Worm (Caenorhabditis elegans) whole organism, L2 larva: ENCODE data around the gene tomm-7.

ENCODE experiments used
- F13H6.1 ChIP-seq: sonication (generic microtip); optimal IDR thresholded peaks from 2 replicates; lab custom pipeline; 2016; ENCODE audit warnings: missing genetic modification characterization, missing compliant biosample characterization
- ZK546.5 ChIP-seq: sonication (generic microtip); optimal IDR thresholded peaks from 2 replicates; lab custom pipeline; 2017; ENCODE audit warnings: missing biosample characterization, missing genetic modification characterization
- alr-1 ChIP-seq: fragments of 150-350 bp; optimal IDR thresholded peaks from 2 replicates; lab custom pipeline; 2014; ENCODE audit warnings: missing biosample characterization, missing genetic modification characterization
- ceh-16 ChIP-seq: fragments of 150-350 bp; optimal IDR thresholded peaks from 2 replicates; lab custom pipeline; 2014; ENCODE audit warnings: missing biosample characterization, missing genetic modification characterization
- ceh-82 ChIP-seq: fragments of 150-350 bp; optimal IDR thresholded peaks from 2 replicates; lab custom pipeline; 2014; ENCODE audit warnings: missing biosample characterization, missing genetic modification characterization
- dmd-4 ChIP-seq: sonication (generic microtip); optimal IDR thresholded peaks from 2 replicates; lab custom pipeline; 2017; ENCODE audit warnings: missing biosample characterization, missing genetic modification characterization
- egl-27 ChIP-seq: sonication (generic microtip); optimal IDR thresholded peaks from 3 replicates; lab custom pipeline; 2017; ENCODE audit warnings: missing biosample characterization, missing genetic modification reagents, missing genetic modification characterization
- lin-39 ChIP-seq: fragments of 150-350 bp; optimal IDR thresholded peaks from 2 replicates; lab custom pipeline; 2014; ENCODE audit warnings: missing biosample characterization, missing genetic modification reagents, missing genetic modification characterization
- mdl-1 ChIP-seq, 2 experiments: fragments of 150-350 bp in 1 of 2; sonication (generic microtip) in 1 of 2; optimal IDR thresholded peaks; 2 replicates each; lab custom pipeline; 2017; ENCODE audit warnings: missing biosample characterization in 2 of 2, missing genetic modification characterization in 2 of 2
- nhr-10 ChIP-seq: sonication (generic microtip); optimal IDR thresholded peaks from 2 replicates; lab custom pipeline; 2017; ENCODE audit warnings: missing biosample characterization, missing genetic modification characterization
- nhr-12 ChIP-seq: fragments of 150-350 bp; optimal IDR thresholded peaks from 2 replicates; lab custom pipeline; 2014; ENCODE audit warnings: missing biosample characterization, missing genetic modification characterization
- nhr-77 ChIP-seq: fragments of 150-350 bp; optimal IDR thresholded peaks from 2 replicates; lab custom pipeline; 2014; ENCODE audit warnings: missing biosample characterization, missing genetic modification characterization
- snpc-4 ChIP-seq: fragments of 150-350 bp; optimal IDR thresholded peaks from 2 replicates; lab custom pipeline; 2014; ENCODE audit warnings: missing biosample characterization, missing genetic modification characterization
- zag-1 ChIP-seq: fragments of 150-350 bp; optimal IDR thresholded peaks from 2 replicates; lab custom pipeline; 2014; ENCODE audit warnings: missing biosample characterization, missing genetic modification characterization

DNA sequence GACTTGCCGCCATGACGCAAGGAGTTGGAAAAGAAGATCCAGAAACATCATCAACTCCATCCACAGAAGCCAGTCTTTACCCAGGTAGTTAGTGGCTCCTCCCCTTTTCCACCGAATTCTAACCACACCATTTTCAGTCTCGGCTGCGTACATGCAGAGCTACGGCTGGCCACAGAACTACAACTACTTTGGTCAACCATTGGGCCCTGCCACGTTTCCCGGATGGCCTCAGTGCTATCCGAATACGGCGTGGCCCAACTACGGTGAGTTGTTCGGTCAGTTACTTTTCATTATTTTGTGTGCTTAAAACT lies 44.4 kb upstream of the tomm-7 start:
- TF ChIP-seq mdl-1 (tag; optimal IDR thresholded peaks at IDR 0.05; lab: Kevin White, UChicago): no peak
- TF ChIP-seq lin-39 (tag; lab: Kevin White, UChicago): no peak
- TF ChIP-seq nhr-77 (tag; lab: Kevin White, UChicago): no peak
- TF ChIP-seq ceh-82 (tag; lab: Kevin White, UChicago): no peak
- no peak for TF ChIP-seq alr-1 (tag; lab: Kevin White, UChicago)
- TF ChIP-seq nhr-12 (tag; lab: Kevin White, UChicago): no peak
- TF ChIP-seq ceh-16 (tag; lab: Kevin White, UChicago): no peak
- no peak for TF ChIP-seq dmd-4
- no peak for TF ChIP-seq F13H6.1 (tag; lab: Kevin White, UChicago)
- no peak for TF ChIP-seq egl-27 (tag; lab: Kevin White, UChicago)
- TF ChIP-seq zag-1 (tag; lab: Kevin White, UChicago): no peak
- TF ChIP-seq snpc-4: no peak
- no peak for TF ChIP-seq nhr-10 (tag; lab: Kevin White, UChicago)
- no peak for TF ChIP-seq ZK546.5
